Fruit fly (Drosophila melanogaster) whole organism, embryonic: ENCODE measurements around the gene CG31515.

Source experiments
- ATbp ChIP-seq: fragments of 200-800 bp; sonication (Bioruptor generic); optimal IDR thresholded peaks from 2 replicates; lab custom pipeline; 2017; ENCODE audit warnings: missing biosample characterization, mild to moderate bottlenecking, missing genetic modification characterization, missing genetic modification reagents
- Asciz ChIP-seq: fragments of 200-800 bp; sonication (Bioruptor generic); optimal IDR thresholded peaks from 2 replicates; lab custom pipeline; 2017; ENCODE audit warnings: missing biosample characterization, mild to moderate bottlenecking, missing genetic modification characterization, missing genetic modification reagents
- B-H1 ChIP-seq: fragments of 200-800 bp; sonication (Bioruptor generic); IDR thresholded peaks from 3 replicates; pipeline ENCODE4 v1.3.6; 2022; ENCODE audit warnings: missing biosample characterization, missing genetic modification characterization
- CG11504 ChIP-seq: fragments of 200-800 bp; sonication (Bioruptor generic); optimal IDR thresholded peaks from 3 replicates; lab custom pipeline; 2019; ENCODE audit warnings: missing biosample characterization, mild to moderate bottlenecking, missing genetic modification characterization, moderate library complexity
- CG12219 ChIP-seq: fragments of 200-800 bp; sonication (Bioruptor generic); optimal IDR thresholded peaks from 3 replicates; lab custom pipeline; 2018; ENCODE audit warnings: missing biosample characterization, mild to moderate bottlenecking, missing genetic modification characterization
- CG13296 ChIP-seq: fragments of 200-800 bp; sonication (Bioruptor generic); optimal IDR thresholded peaks from 3 replicates; lab custom pipeline; 2018; ENCODE audit warnings: missing biosample characterization, mild to moderate bottlenecking, missing genetic modification characterization
- CG13775 ChIP-seq: fragments of 200-800 bp; sonication (Bioruptor generic); optimal IDR thresholded peaks from 3 replicates; lab custom pipeline; 2017; ENCODE audit warnings: missing biosample characterization, mild to moderate bottlenecking, missing genetic modification characterization
- CG13894 ChIP-seq: fragments of 200-800 bp; sonication (Bioruptor generic); optimal IDR thresholded peaks from 3 replicates; lab custom pipeline; 2018; ENCODE audit warnings: missing biosample characterization, mild to moderate bottlenecking, missing genetic modification characterization, moderate library complexity
- CG14441 ChIP-seq: fragments of 200-800 bp; sonication (Bioruptor generic); IDR thresholded peaks from 2 replicates; pipeline ENCODE4 v1.3.6; 2022; ENCODE audit warnings: missing biosample characterization, missing genetic modification characterization
- CG14965 ChIP-seq: fragments of 200-800 bp; sonication (Bioruptor generic); optimal IDR thresholded peaks from 2 replicates; lab custom pipeline; 2016; ENCODE audit warnings: missing biosample characterization, missing genetic modification characterization, borderline replicate concordance
- CG1529 ChIP-seq: fragments of 200-800 bp; sonication (Bioruptor generic); optimal IDR thresholded peaks from 3 replicates; lab custom pipeline; 2018; ENCODE audit warnings: missing biosample characterization, missing genetic modification characterization
- CG18262 ChIP-seq: fragments of 200-800 bp; optimal IDR thresholded peaks from 3 replicates; lab custom pipeline; 2019; ENCODE audit warnings: missing biosample characterization, mild to moderate bottlenecking, missing genetic modification characterization, moderate library complexity
- CG2116 ChIP-seq: fragments of 200-800 bp; sonication (Bioruptor generic); optimal IDR thresholded peaks from 3 replicates; lab custom pipeline; 2018; ENCODE audit warnings: missing biosample characterization, mild to moderate bottlenecking, missing genetic modification characterization
- CG2712 ChIP-seq: fragments of 200-800 bp; optimal IDR thresholded peaks from 3 replicates; lab custom pipeline; 2019; ENCODE audit warnings: missing biosample characterization, mild to moderate bottlenecking, missing genetic modification characterization, moderate library complexity
- CG30020 ChIP-seq: fragments of 200-800 bp; optimal IDR thresholded peaks from 2 replicates; lab custom pipeline; 2019; ENCODE audit warnings: missing biosample characterization, mild to moderate bottlenecking, missing genetic modification characterization, moderate library complexity
- CG31388 ChIP-seq: fragments of 200-800 bp; sonication (Bioruptor generic); optimal IDR thresholded peaks from 2 replicates; lab custom pipeline; 2016; ENCODE audit warnings: missing biosample characterization, missing genetic modification characterization
- CG34224 ChIP-seq: fragments of 200-800 bp; sonication (Bioruptor generic); IDR thresholded peaks from 3 replicates; pipeline ENCODE4 v1.3.6; 2022; ENCODE audit warnings: missing biosample characterization, missing genetic modification characterization; ENCODE audit not compliant: partially characterized antibody
- CG4617 ChIP-seq: fragments of 200-800 bp; sonication (Bioruptor generic); optimal IDR thresholded peaks from 3 replicates; lab custom pipeline; 2016; ENCODE audit warnings: missing biosample characterization, missing genetic modification characterization, borderline replicate concordance
- CG8765 ChIP-seq: fragments of 200-800 bp; sonication (Bioruptor generic); IDR thresholded peaks from 2 replicates; pipeline ENCODE4 v1.3.6; 2022; ENCODE audit warnings: missing biosample characterization, missing genetic modification characterization
- Chrac-16 ChIP-seq: fragments of 200-800 bp; sonication (Bioruptor generic); optimal IDR thresholded peaks from 3 replicates; lab custom pipeline; 2016; ENCODE audit warnings: missing biosample characterization, missing genetic modification characterization
- D ChIP-seq, 2 experiments: fragments of 200-800 bp in 1 of 2; fragments of >200 bp in 1 of 2; sonication (Bioruptor generic) in 1 of 2; optimal IDR thresholded peaks; 2 replicates in 1 of 2; 3 replicates in 1 of 2; lab custom pipeline; 2017; ENCODE audit warnings: mild to moderate bottlenecking in 1 of 2, missing biosample characterization in 1 of 2, missing genetic modification characterization in 1 of 2, missing genetic modification reagents in 1 of 2
- D19B ChIP-seq: fragments of 200-800 bp; sonication (Bioruptor generic); optimal IDR thresholded peaks from 2 replicates; lab custom pipeline; 2017; ENCODE audit warnings: missing biosample characterization, mild to moderate bottlenecking, missing genetic modification characterization
- Hand ChIP-seq: fragments of 200-800 bp; sonication (Bioruptor generic); optimal IDR thresholded peaks from 2 replicates; lab custom pipeline; 2017; ENCODE audit warnings: mild to moderate bottlenecking, missing biosample characterization, missing genetic modification reagents, missing genetic modification characterization
- Hey ChIP-seq: fragments of 200-800 bp; sonication (Bioruptor generic); optimal IDR thresholded peaks from 3 replicates; lab custom pipeline; 2018; ENCODE audit warnings: missing biosample characterization, mild to moderate bottlenecking, missing genetic modification characterization
- Lpt ChIP-seq: fragments of >200 bp; optimal IDR thresholded peaks from 2 replicates; lab custom pipeline; 2018; ENCODE audit warnings: missing biosample characterization, missing genetic modification characterization
- PHDP ChIP-seq: fragments of 200-800 bp; sonication (Bioruptor generic); optimal IDR thresholded peaks from 3 replicates; lab custom pipeline; 2018; ENCODE audit warnings: missing biosample characterization, mild to moderate bottlenecking, missing genetic modification characterization, moderate library complexity
- Ravus ChIP-seq: fragments of 200-800 bp; sonication (Bioruptor generic); IDR thresholded peaks from 2 replicates; pipeline ENCODE4 v1.3.6; 2022; ENCODE audit warnings: missing biosample characterization, missing genetic modification characterization
- Sin3A ChIP-seq: fragments of >200 bp; optimal IDR thresholded peaks from 2 replicates; lab custom pipeline; 2018
- TFAM ChIP-seq: fragments of 200-800 bp; sonication (Bioruptor generic); optimal IDR thresholded peaks from 2 replicates; lab custom pipeline; 2017; ENCODE audit warnings: missing biosample characterization, missing genetic modification characterization, inconsistent platforms
- Tbp ChIP-seq: fragments of >200 bp; optimal IDR thresholded peaks from 2 replicates; lab custom pipeline; 2018; ENCODE audit warnings: missing biosample characterization, missing genetic modification characterization
- YL-1 ChIP-seq: fragments of 200-800 bp; sonication (Bioruptor generic); optimal IDR thresholded peaks from 3 replicates; lab custom pipeline; 2017; ENCODE audit warnings: missing biosample characterization, mild to moderate bottlenecking, missing genetic modification characterization
- bigmax ChIP-seq: fragments of 200-800 bp; sonication (Bioruptor generic); optimal IDR thresholded peaks from 2 replicates; lab custom pipeline; 2018; ENCODE audit warnings: missing biosample characterization, mild to moderate bottlenecking, missing genetic modification characterization
- caup ChIP-seq: fragments of 200-800 bp; sonication (Bioruptor generic); optimal IDR thresholded peaks from 3 replicates; lab custom pipeline; 2017; ENCODE audit warnings: missing biosample characterization, mild to moderate bottlenecking, missing genetic modification characterization, moderate library complexity; ENCODE audit not compliant: severe bottlenecking
- chinmo ChIP-seq: fragments of 200-800 bp; sonication (Bioruptor generic); IDR thresholded peaks from 4 replicates; pipeline ENCODE4 v1.3.6; 2022; ENCODE audit warnings: missing biosample characterization, missing genetic modification characterization; ENCODE audit not compliant: partially characterized antibody
- da ChIP-seq: fragments of 200-800 bp; sonication (Bioruptor generic); optimal IDR thresholded peaks from 2 replicates; lab custom pipeline; 2016; ENCODE audit warnings: missing biosample characterization, missing genetic modification characterization
- danr ChIP-seq: fragments of 200-800 bp; sonication (Bioruptor generic); IDR thresholded peaks from 2 replicates; pipeline ENCODE4 v1.3.6; 2022; ENCODE audit warnings: missing biosample characterization, missing genetic modification characterization
- fd64A ChIP-seq: fragments of 200-800 bp; sonication (Bioruptor generic); optimal IDR thresholded peaks from 3 replicates; lab custom pipeline; 2018; ENCODE audit warnings: missing biosample characterization, mild to moderate bottlenecking, missing genetic modification characterization
- fu2 ChIP-seq: fragments of 200-800 bp; sonication (Bioruptor generic); optimal IDR thresholded peaks from 2 replicates; lab custom pipeline; 2016; ENCODE audit warnings: missing biosample characterization, missing genetic modification characterization
- gcm ChIP-seq: fragments of 200-800 bp; sonication (Bioruptor generic); optimal IDR thresholded peaks from 2 replicates; lab custom pipeline; 2019; ENCODE audit warnings: missing biosample characterization, mild to moderate bottlenecking, missing genetic modification characterization, moderate library complexity
- klu ChIP-seq: fragments of 200-800 bp; sonication (Bioruptor generic); IDR thresholded peaks from 2 replicates; pipeline ENCODE4 v1.3.6; 2022; ENCODE audit warnings: missing biosample characterization, missing genetic modification characterization
- lab ChIP-seq: fragments of 200-800 bp; sonication (Bioruptor generic); optimal IDR thresholded peaks from 3 replicates; lab custom pipeline; 2017; ENCODE audit warnings: missing biosample characterization, missing genetic modification characterization, mild to moderate bottlenecking, moderate library complexity, missing genetic modification reagents
- pan ChIP-seq, 4 experiments: fragments of >200 bp in 3 of 4; fragments of 200-800 bp in 1 of 4; sonication (Bioruptor generic) in 1 of 4; optimal IDR thresholded peaks in 3 of 4; IDR thresholded peaks in 1 of 4; 2 replicates each; pipeline versions ENCODE4 v1.3.6 to Lab custom; 2017 to 2022; ENCODE audit warnings: missing biosample characterization in 2 of 4, missing genetic modification characterization in 2 of 4, mixed read lengths in 1 of 4
- phol ChIP-seq: fragments of 200-800 bp; sonication (Bioruptor generic); optimal IDR thresholded peaks from 3 replicates; lab custom pipeline; 2018; ENCODE audit warnings: missing biosample characterization, mild to moderate bottlenecking, missing genetic modification characterization, moderate library complexity
- pita ChIP-seq: fragments of 200-800 bp; sonication (Bioruptor generic); optimal IDR thresholded peaks from 2 replicates; lab custom pipeline; 2017; ENCODE audit warnings: missing biosample characterization, mild to moderate bottlenecking, missing genetic modification characterization
- stc ChIP-seq: fragments of 200-800 bp; sonication (Bioruptor generic); IDR thresholded peaks from 2 replicates; pipeline ENCODE4 v1.3.6; 2022; ENCODE audit warnings: missing biosample characterization, missing genetic modification characterization
- tna ChIP-seq: fragments of 200-800 bp; sonication (Bioruptor generic); IDR thresholded peaks from 2 replicates; pipeline ENCODE4 v1.3.6; 2022; ENCODE audit warnings: missing biosample characterization, missing genetic modification characterization; ENCODE audit not compliant: partially characterized antibody
- vvl ChIP-seq: fragments of 200-800 bp; sonication (Bioruptor generic); IDR thresholded peaks from 2 replicates; pipeline ENCODE4 v1.3.6; 2022; ENCODE audit warnings: missing biosample characterization, missing genetic modification characterization
- zfh1 ChIP-seq: fragments of 200-800 bp; sonication (Bioruptor generic); IDR thresholded peaks from 3 replicates; pipeline ENCODE4 v1.3.6; 2022; ENCODE audit warnings: missing biosample characterization, missing genetic modification characterization

The CG31515 gene

dm6 chr3R:23358565-23359138 lies 30.0 kb downstream of the CG31515 start, which contains the start of gene RpS3:
RpS3 (plus strand) TSS chr3R:23358812.
- TF ChIP-seq CG13894 (tag; lab: Kevin White, UChicago) (peak; percentile 30), pita (GFP tag; lab: Kevin White, UChicago) (peak; percentile 80), bigmax (GFP tag; lab: Kevin White, UChicago) (peak; percentile 99), fu2 (GFP tag; lab: Kevin White, UChicago) (peak; percentile 23), CG14965 (no peak), caup (GFP tag; lab: Kevin White, UChicago) (peak; percentile 29), danr (GFP tag; lab: Robert Waterston, UW) (no peak), stc (peak; percentile 16; the same call in 1 of the 2 replicates), CG13775 (peak; percentile 8), CG30020 (tag; lab: Kevin White, UChicago) (peak; percentile 24), Ravus (GFP tag; lab: Robert Waterston, UW) (no peak), Sin3A (peak; percentile 24), CG2116 (GFP tag; lab: Kevin White, UChicago) (peak; percentile 59), chinmo (GFP tag; lab: Robert Waterston, UW) (no peak), Asciz (GFP tag; lab: Kevin White, UChicago) (peak; percentile 11), CG31388 (GFP tag; lab: Kevin White, UChicago) (no peak), CG8765 (no peak), gcm (GFP tag; lab: Kevin White, UChicago) (peak; percentile 16), klu (GFP tag; lab: Robert Waterston, UW) (no peak), Lpt (GFP tag; lab: Kevin White, UChicago) (no peak), lab (GFP tag; lab: Kevin White, UChicago) (peak; percentile 54), phol (tag; lab: Kevin White, UChicago) (peak; percentile 70), PHDP (tag; lab: Kevin White, UChicago) (peak; percentile 39), CG2712 (tag; lab: Kevin White, UChicago) (peak; percentile 94), CG34224 (GFP tag; lab: Robert Waterston, UW) (0 out of 3 replicates have a peak, but pooled peaks have one; percentile 23), Tbp (GFP tag; lab: Kevin White, UChicago) (peak; percentile 50), CG18262 (tag; lab: Kevin White, UChicago) (peak; percentile 16), D (optimal IDR thresholded peaks at IDR 0.05; lab: Kevin White, UChicago) (peak; percentile 2), D (GFP tag; optimal IDR thresholded peaks at IDR 0.05; lab: Kevin White, UChicago) (no peak), B-H1 (GFP tag; lab: Robert Waterston, UW) (no peak), da (no peak), ATbp (GFP tag; lab: Kevin White, UChicago) (no peak), tna (0 out of 2 replicates have a peak, but pooled peaks have one; percentile 17), Hand (GFP tag; lab: Kevin White, UChicago) (no peak), D19B (no peak), zfh1 (0 out of 3 replicates have a peak, but pooled peaks have one; percentile 13), CG4617 (GFP tag; lab: Kevin White, UChicago) (peak; percentile 30), fd64A (GFP tag; lab: Kevin White, UChicago) (no peak), CG14441 (GFP tag; lab: Robert Waterston, UW) (no peak), Chrac-16 (GFP tag; lab: Kevin White, UChicago) (no peak), CG1529 (peak; percentile 13), YL-1 (GFP tag; lab: Kevin White, UChicago) (peak; percentile 99), CG12219 (peak; percentile 25), TFAM (GFP tag; lab: Kevin White, UChicago) (no peak), CG11504 (tag; lab: Kevin White, UChicago) (peak; percentile 57), vvl (GFP tag; lab: Robert Waterston, UW) (no peak), pan (optimal IDR thresholded peaks at IDR 0.05; lab: Kevin White, UChicago) (no peak), pan (GFP tag; optimal IDR thresholded peaks at IDR 0.05 in 1 of 2, IDR thresholded peaks at IDR 0.05 in 1 of 2) (no peak), CG13296 (peak; percentile 22), Hey (no peak)
